Fruit fly (Drosophila melanogaster) whole organism, adult: ENCODE results near the gene mtd.

Source experiments
- CG1620 ChIP-seq: fragments of 200-800 bp; sonication (Bioruptor generic); optimal IDR thresholded peaks from 2 replicates; lab custom pipeline; 2016; ENCODE audit warnings: missing biosample characterization, missing genetic modification characterization
- CG33017 ChIP-seq: fragments of 200-800 bp; sonication (Bioruptor generic); optimal IDR thresholded peaks from 2 replicates; lab custom pipeline; 2018; ENCODE audit warnings: missing biosample characterization, mild to moderate bottlenecking, missing genetic modification characterization, moderate library complexity
- Clk ChIP-seq: fragments of 200-800 bp; sonication (Bioruptor generic); optimal IDR thresholded peaks from 2 replicates; lab custom pipeline; 2017; ENCODE audit warnings: missing biosample characterization, missing genetic modification characterization
- bab1 ChIP-seq: fragments of 200-800 bp; sonication (Bioruptor generic); optimal IDR thresholded peaks from 3 replicates; lab custom pipeline; 2019; ENCODE audit warnings: missing biosample characterization, mild to moderate bottlenecking, missing genetic modification characterization, moderate library complexity
- tj ChIP-seq: fragments of 200-800 bp; sonication (Bioruptor generic); optimal IDR thresholded peaks from 3 replicates; lab custom pipeline; 2017; ENCODE audit warnings: missing biosample characterization, mild to moderate bottlenecking, missing genetic modification characterization, moderate library complexity

dm6 chr3R:5346707-5347323 lies 3.4 kb downstream of the mtd start:
- TF ChIP-seq CG1620 (GFP tag; lab: Kevin White, UChicago) (no peak), tj (GFP tag; lab: Kevin White, UChicago) (no peak), Clk (GFP tag; lab: Kevin White, UChicago) (no peak), bab1 (no peak), CG33017 (tag; lab: Kevin White, UChicago) (no peak)
